Fruit fly (Drosophila melanogaster) whole organism, embryonic: Measurements from ENCODE around the gene CG14961.

Experiments
- CG10543 ChIP-seq: fragments of 200-800 bp; sonication (Bioruptor generic); optimal IDR thresholded peaks from 3 replicates; lab custom pipeline; 2017; ENCODE audit warnings: missing biosample characterization, mild to moderate bottlenecking, missing genetic modification characterization, moderate library complexity
- CG12236 ChIP-seq: fragments of 200-800 bp; sonication (Bioruptor generic); optimal IDR thresholded peaks from 2 replicates; lab custom pipeline; 2016; ENCODE audit warnings: missing biosample characterization, missing genetic modification characterization
- CG14441 ChIP-seq: fragments of 200-800 bp; sonication (Bioruptor generic); IDR thresholded peaks from 2 replicates; pipeline ENCODE4 v1.3.6; 2022; ENCODE audit warnings: missing biosample characterization, missing genetic modification characterization
- CG14965 ChIP-seq: fragments of 200-800 bp; sonication (Bioruptor generic); optimal IDR thresholded peaks from 2 replicates; lab custom pipeline; 2016; ENCODE audit warnings: missing biosample characterization, missing genetic modification characterization, borderline replicate concordance
- CG15479 ChIP-seq: fragments of 200-800 bp; sonication (Bioruptor generic); optimal IDR thresholded peaks from 3 replicates; lab custom pipeline; 2019; ENCODE audit warnings: missing biosample characterization, mild to moderate bottlenecking, missing genetic modification characterization, moderate library complexity
- CG16863 ChIP-seq: fragments of 200-800 bp; sonication (Bioruptor generic); optimal IDR thresholded peaks from 3 replicates; lab custom pipeline; 2016; ENCODE audit warnings: missing biosample characterization, missing genetic modification characterization
- CG17829 ChIP-seq: fragments of 200-800 bp; optimal IDR thresholded peaks from 2 replicates; lab custom pipeline; 2019; ENCODE audit warnings: missing biosample characterization, mild to moderate bottlenecking, missing genetic modification characterization, moderate library complexity
- CG18599 ChIP-seq: fragments of 200-800 bp; sonication (Bioruptor generic); optimal IDR thresholded peaks from 3 replicates; lab custom pipeline; 2017; ENCODE audit warnings: missing biosample characterization, missing genetic modification characterization, mild to moderate bottlenecking, moderate library complexity, missing genetic modification reagents
- CG33213 ChIP-seq: fragments of 200-800 bp; sonication (Bioruptor generic); optimal IDR thresholded peaks from 3 replicates; lab custom pipeline; 2016; ENCODE audit warnings: missing biosample characterization, missing genetic modification characterization
- CG43689 ChIP-seq: fragments of 200-800 bp; sonication (Bioruptor generic); IDR thresholded peaks from 2 replicates; pipeline ENCODE4 v1.3.6; 2022; ENCODE audit warnings: missing biosample characterization, missing genetic modification characterization
- CG4854 ChIP-seq: fragments of 200-800 bp; sonication (Bioruptor generic); optimal IDR thresholded peaks from 2 replicates; lab custom pipeline; 2016; ENCODE audit warnings: missing biosample characterization, missing genetic modification characterization, inconsistent platforms
- CG6254 ChIP-seq: fragments of 200-800 bp; sonication (Bioruptor generic); optimal IDR thresholded peaks from 3 replicates; lab custom pipeline; 2017; ENCODE audit warnings: mild to moderate bottlenecking, missing biosample characterization, missing genetic modification reagents, missing genetic modification characterization
- CG6654 ChIP-seq: fragments of 200-800 bp; sonication (Bioruptor generic); optimal IDR thresholded peaks from 2 replicates; lab custom pipeline; 2017; ENCODE audit warnings: missing biosample characterization, mild to moderate bottlenecking, missing genetic modification characterization
- CG6765 ChIP-seq: fragments of 200-800 bp; sonication (Bioruptor generic); optimal IDR thresholded peaks from 3 replicates; lab custom pipeline; 2017; ENCODE audit warnings: missing biosample characterization, mild to moderate bottlenecking, missing genetic modification characterization
- CG9932 ChIP-seq: fragments of 200-800 bp; sonication (Bioruptor generic); IDR thresholded peaks from 2 replicates; pipeline ENCODE4 v1.3.6; 2022; ENCODE audit warnings: missing biosample characterization, missing genetic modification characterization
- Dfd ChIP-seq, 2 experiments: fragments of >200 bp; optimal IDR thresholded peaks; 2 replicates each; lab custom pipeline; 2017; ENCODE audit warnings: missing biosample characterization in 2 of 2, missing genetic modification characterization in 2 of 2
- Ets65A ChIP-seq: fragments of 200-800 bp; sonication (Bioruptor generic); peaks from one replicate; lab custom pipeline; 2016; ENCODE audit warnings: missing biosample characterization, missing genetic modification characterization
- H15 ChIP-seq: fragments of 200-800 bp; sonication (Bioruptor generic); IDR thresholded peaks from 3 replicates; pipeline ENCODE4 v1.3.6; 2022; ENCODE audit warnings: missing biosample characterization, missing genetic modification characterization
- Jarid2 ChIP-seq: fragments of 200-800 bp; sonication (Bioruptor generic); optimal IDR thresholded peaks from 3 replicates; lab custom pipeline; 2017; ENCODE audit warnings: mild to moderate bottlenecking, missing biosample characterization, missing genetic modification reagents, missing genetic modification characterization
- Pdp1 ChIP-seq, 2 experiments: fragments of 200-800 bp; sonication (Bioruptor generic); optimal IDR thresholded peaks; 3 replicates each; lab custom pipeline; 2016; ENCODE audit warnings: missing biosample characterization in 2 of 2, missing genetic modification characterization in 2 of 2, mild to moderate bottlenecking in 1 of 2, moderate library complexity in 1 of 2
- Sry-β ChIP-seq: fragments of 200-800 bp; sonication (Bioruptor generic); optimal IDR thresholded peaks from 2 replicates; lab custom pipeline; 2018; ENCODE audit warnings: missing biosample characterization, mild to moderate bottlenecking, missing genetic modification characterization, moderate library complexity
- bcd ChIP-seq: fragments of 200-800 bp; sonication (Bioruptor generic); optimal IDR thresholded peaks from 2 replicates; lab custom pipeline; 2017; ENCODE audit warnings: missing biosample characterization, mild to moderate bottlenecking, missing genetic modification characterization
- chn ChIP-seq: fragments of 200-800 bp; sonication (Bioruptor generic); optimal IDR thresholded peaks from 2 replicates; lab custom pipeline; 2016; ENCODE audit warnings: missing biosample characterization, missing genetic modification characterization
- dmrt11E ChIP-seq: fragments of 200-800 bp; sonication (Bioruptor generic); optimal IDR thresholded peaks from 3 replicates; lab custom pipeline; 2018; ENCODE audit warnings: missing biosample characterization, mild to moderate bottlenecking, missing genetic modification characterization, moderate library complexity
- fd64A ChIP-seq: fragments of 200-800 bp; sonication (Bioruptor generic); optimal IDR thresholded peaks from 3 replicates; lab custom pipeline; 2018; ENCODE audit warnings: missing biosample characterization, mild to moderate bottlenecking, missing genetic modification characterization
- fd96Cb ChIP-seq: fragments of 200-800 bp; sonication (Bioruptor generic); optimal IDR thresholded peaks from 2 replicates; lab custom pipeline; 2018; ENCODE audit warnings: missing biosample characterization, mild to moderate bottlenecking, missing genetic modification characterization, moderate library complexity
- gce ChIP-seq: fragments of 200-800 bp; sonication (Bioruptor generic); IDR thresholded peaks from 3 replicates; pipeline ENCODE4 v1.3.6; 2022; ENCODE audit warnings: missing biosample characterization, missing genetic modification characterization
- kni ChIP-seq: fragments of 200-800 bp; sonication (Bioruptor generic); optimal IDR thresholded peaks from 3 replicates; lab custom pipeline; 2017; ENCODE audit warnings: mild to moderate bottlenecking, missing biosample characterization, missing genetic modification reagents, missing genetic modification characterization
- lab ChIP-seq: fragments of 200-800 bp; sonication (Bioruptor generic); optimal IDR thresholded peaks from 3 replicates; lab custom pipeline; 2017; ENCODE audit warnings: missing biosample characterization, missing genetic modification characterization, mild to moderate bottlenecking, moderate library complexity, missing genetic modification reagents
- lola ChIP-seq, 3 experiments: fragments of >200 bp in 2 of 3; fragments of 200-800 bp in 1 of 3; sonication (Bioruptor generic) in 1 of 3; optimal IDR thresholded peaks; 2 replicates each; lab custom pipeline; 2017 to 2019; ENCODE audit warnings: missing biosample characterization in 3 of 3, missing genetic modification characterization in 3 of 3, mild to moderate bottlenecking in 1 of 3, moderate library complexity in 1 of 3
- sens ChIP-seq: fragments of 200-800 bp; sonication (Bioruptor generic); peaks from one replicate; lab custom pipeline; 2016; ENCODE audit warnings: missing biosample characterization, missing genetic modification characterization
- trem ChIP-seq: fragments of 200-800 bp; optimal IDR thresholded peaks from 3 replicates; lab custom pipeline; 2019; ENCODE audit warnings: missing biosample characterization, mild to moderate bottlenecking, missing genetic modification characterization, moderate library complexity
- vnd ChIP-seq: fragments of 200-800 bp; sonication (Bioruptor generic); IDR thresholded peaks from 3 replicates; pipeline ENCODE4 v1.3.6; 2022; ENCODE audit warnings: missing biosample characterization, missing genetic modification characterization; ENCODE audit not compliant: partially characterized antibody
- vvl ChIP-seq: fragments of 200-800 bp; sonication (Bioruptor generic); IDR thresholded peaks from 2 replicates; pipeline ENCODE4 v1.3.6; 2022; ENCODE audit warnings: missing biosample characterization, missing genetic modification characterization
- wdn ChIP-seq: fragments of 200-800 bp; sonication (Bioruptor generic); IDR thresholded peaks from 2 replicates; pipeline ENCODE4 v1.3.6; 2022; ENCODE audit warnings: missing biosample characterization, missing genetic modification characterization
- zen2 ChIP-seq: fragments of 200-800 bp; sonication (Bioruptor generic); IDR thresholded peaks from 3 replicates; pipeline ENCODE4 v1.3.6; 2022; ENCODE audit warnings: missing biosample characterization, missing genetic modification characterization; ENCODE audit not compliant: partially characterized antibody

Gene CG14961

DNA sequence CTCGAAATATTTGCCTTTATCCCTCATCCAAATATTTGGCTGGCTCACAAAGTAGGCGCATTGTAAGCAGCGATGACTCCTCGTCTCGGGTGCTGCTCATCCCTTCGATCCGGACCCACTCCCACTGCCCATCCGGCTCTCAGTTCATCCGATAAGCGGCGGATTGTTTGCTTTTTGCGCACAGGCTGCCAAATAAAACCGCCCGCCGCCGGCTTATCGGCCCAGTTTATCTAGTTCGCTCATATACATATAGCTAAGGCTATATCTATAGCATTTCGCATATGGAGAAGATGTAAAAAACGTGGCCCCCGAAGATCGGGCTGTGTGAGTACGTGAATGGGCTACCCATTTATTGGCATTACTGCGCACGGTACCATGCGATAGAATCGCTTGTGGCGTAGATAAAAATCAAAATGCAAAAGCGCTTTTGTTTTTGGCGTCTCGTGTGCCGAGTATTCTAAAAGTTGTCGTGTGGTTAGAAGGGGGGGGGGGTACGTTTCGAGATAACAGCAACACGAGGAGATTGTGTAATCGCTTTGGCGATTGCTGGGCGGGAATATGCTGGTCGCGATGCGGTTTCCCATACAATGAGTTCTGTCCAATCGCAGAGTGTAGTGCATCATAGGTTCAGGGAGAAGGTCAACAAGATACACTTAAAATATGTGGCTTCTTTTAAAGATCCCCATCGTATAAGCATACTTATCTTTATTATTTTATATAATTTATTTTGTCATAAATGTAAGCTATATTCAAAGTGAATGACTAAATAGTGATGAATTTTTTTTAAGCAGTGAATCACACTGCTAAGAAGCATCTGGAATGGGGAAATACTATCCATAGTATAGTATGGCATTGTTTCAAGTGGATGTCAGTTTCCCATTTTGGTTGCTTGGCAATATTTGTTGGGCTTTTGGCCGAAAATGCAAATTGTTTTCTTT lies 20.9 kb upstream of the CG14961 start (continued):
- TF ChIP-seq CG14965 (GFP tag; lab: Kevin White, UChicago) = no peak
- no peak for TF ChIP-seq CG17829 (tag; lab: Kevin White, UChicago)
- TF ChIP-seq CG15479 = peak; percentile 91
- TF ChIP-seq zen2 = no peak
- peak; percentile 36 for TF ChIP-seq CG6765
- peak; percentile 34 for TF ChIP-seq lab
- no peak for TF ChIP-seq chn (GFP tag; lab: Kevin White, UChicago)
- TF ChIP-seq CG43689 = no peak
- TF ChIP-seq kni = no peak
- peak in 1 of 2 experiments; percentile 95 for TF ChIP-seq Pdp1 (GFP tag; optimal IDR thresholded peaks at IDR 0.05; lab: Kevin White, UChicago)
- TF ChIP-seq vnd = 0 out of 3 replicates have a peak, but pooled peaks have one; percentile 23

DNA sequence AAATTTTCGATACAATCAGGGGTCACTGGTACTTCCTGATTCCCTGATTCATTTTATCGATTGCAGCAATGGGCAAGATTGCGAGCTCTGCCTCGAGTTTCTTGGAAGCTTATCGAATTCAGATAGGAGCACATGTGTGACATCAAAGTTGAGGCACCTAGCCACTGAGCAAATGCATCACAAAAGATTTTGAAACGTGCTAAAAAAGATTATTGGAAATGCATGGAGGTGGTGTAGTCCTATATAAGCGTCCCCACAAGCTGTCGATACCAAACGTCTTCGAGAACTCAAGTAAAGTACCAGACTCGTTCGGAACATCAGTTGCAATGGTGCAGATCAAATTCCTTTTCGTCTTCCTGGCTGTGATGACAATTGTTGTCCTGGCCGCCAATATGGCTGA lies 15.8 kb upstream of the CG14961 start, which contains the start of gene Drsl2:
Gene Drsl2 (plus strand): TSS at position 301 of the 400 bp plus-strand sequence.
- TF ChIP-seq bcd (GFP tag; lab: Kevin White, UChicago) (no peak), CG9932 (GFP tag; lab: Robert Waterston, UW) (no peak), fd96Cb (tag; lab: Kevin White, UChicago) (no peak), Ets65A (GFP tag; lab: Kevin White, UChicago) (peak; percentile 4), CG10543 (GFP tag; lab: Kevin White, UChicago) (no peak), dmrt11E (tag; lab: Kevin White, UChicago) (no peak), gce (GFP tag; lab: Robert Waterston, UW) (no peak)

DNA sequence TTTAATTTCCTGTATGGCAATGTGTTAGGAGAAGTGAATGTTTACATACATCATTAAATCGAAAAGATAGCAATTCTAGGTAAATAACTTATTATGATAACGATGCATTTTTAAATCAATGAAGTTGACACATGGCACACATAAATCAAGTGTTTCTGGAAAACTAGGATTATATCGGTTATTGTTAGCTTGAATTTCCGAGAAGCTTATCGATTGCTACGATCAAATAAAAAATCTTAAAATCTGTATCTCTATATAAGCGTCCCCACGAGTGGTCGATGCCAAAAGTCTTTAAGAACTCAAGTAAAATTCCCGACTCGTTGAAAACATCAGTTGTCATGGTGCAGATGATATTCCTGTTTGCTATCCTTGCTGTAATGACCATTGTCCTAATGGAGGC lies 15.2 kb upstream of the CG14961 start, which contains the start of gene Drsl3:
Gene Drsl3 (plus strand): TSS at position 301 of the 400 bp plus-strand sequence.
- TF ChIP-seq H15 (GFP tag; lab: Robert Waterston, UW) (no peak), Dfd (GFP tag; optimal IDR thresholded peaks at IDR 0.05; lab: Kevin White, UChicago) (no peak), wdn (GFP tag; lab: Robert Waterston, UW) (0 out of 2 replicates have a peak, but pooled peaks have one; percentile 10), CG6654 (GFP tag; lab: Kevin White, UChicago) (no peak)

DNA sequence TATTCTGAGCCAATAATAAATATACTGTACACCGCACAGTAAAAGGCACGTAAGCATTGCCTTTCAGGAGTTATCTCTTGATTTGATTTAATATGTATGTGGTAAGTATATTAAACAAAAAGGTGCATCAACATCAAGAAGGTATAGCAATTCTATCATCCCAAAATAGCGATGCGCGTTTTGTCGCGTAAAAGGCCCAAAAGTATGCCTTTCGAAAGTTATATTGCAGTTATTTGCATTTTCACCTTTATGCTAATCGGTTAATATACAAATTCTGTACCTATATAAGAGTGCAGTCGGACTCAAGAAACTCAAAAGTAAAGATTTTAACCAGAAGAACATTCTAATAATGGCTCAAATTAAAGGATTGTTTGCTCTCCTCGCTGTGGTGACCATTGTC lies 14.6 kb upstream of the CG14961 start, which contains the start of gene Drsl4:
Gene Drsl4 (plus strand): TSS at position 333 of the 400 bp plus-strand sequence.
- no peak for TF ChIP-seq CG4854 (GFP tag; lab: Kevin White, UChicago)
- no peak for TF ChIP-seq CG12236 (GFP tag; lab: Kevin White, UChicago)
- no peak for TF ChIP-seq CG18599 (GFP tag; lab: Kevin White, UChicago)
- no peak for TF ChIP-seq CG16863
- TF ChIP-seq Sry-β (GFP tag; lab: Kevin White, UChicago) = peak; percentile 37
- no peak for TF ChIP-seq CG33213 (GFP tag; lab: Kevin White, UChicago)
- peak; percentile 0 for TF ChIP-seq sens (GFP tag; lab: Kevin White, UChicago)
- TF ChIP-seq Jarid2 (GFP tag; lab: Kevin White, UChicago) = no peak
- no peak for TF ChIP-seq trem (tag; lab: Kevin White, UChicago)
- peak; percentile 82; the same call in 1 of the 2 replicates for TF ChIP-seq vvl (GFP tag; lab: Robert Waterston, UW)
- TF ChIP-seq CG6254 = no peak
- no peak for TF ChIP-seq fd64A (GFP tag; lab: Kevin White, UChicago)
- TF ChIP-seq lola (GFP tag; optimal IDR thresholded peaks at IDR 0.05; lab: Kevin White, UChicago) = no peak
- TF ChIP-seq CG14441 (GFP tag; lab: Robert Waterston, UW) = no peak
